Worm (Caenorhabditis elegans) whole organism, mixed stage, embryonic: ENCODE results near the gene ell-1.

ENCODE experiments used
- bed-3 ChIP-seq: fragments of 200-800 bp; sonication (Bioruptor generic); optimal IDR thresholded peaks from 3 replicates; lab custom pipeline; 2018; ENCODE audit warnings: mild to moderate bottlenecking, missing genetic modification characterization, moderate library complexity, missing compliant biosample characterization
- blmp-1 ChIP-seq: fragments of 150-350 bp; optimal IDR thresholded peaks from 2 replicates; lab custom pipeline; 2014; ENCODE audit warnings: missing biosample characterization, missing genetic modification characterization
- ceh-39 ChIP-seq: fragments of 150-350 bp; optimal IDR thresholded peaks from 2 replicates; lab custom pipeline; 2014; ENCODE audit warnings: missing biosample characterization, missing genetic modification characterization
- ceh-43 ChIP-seq: fragments of 200-800 bp; sonication (Bioruptor generic); optimal IDR thresholded peaks from 2 replicates; lab custom pipeline; 2018; ENCODE audit warnings: mild to moderate bottlenecking, missing genetic modification characterization, moderate library complexity, missing compliant biosample characterization
- ceh-83 ChIP-seq: fragments of 200-800 bp; sonication (Bioruptor generic); optimal IDR thresholded peaks from 2 replicates; lab custom pipeline; 2018; ENCODE audit warnings: mild to moderate bottlenecking, missing genetic modification characterization, missing compliant biosample characterization
- ces-1 ChIP-seq: fragments of 150-350 bp; optimal IDR thresholded peaks from 2 replicates; lab custom pipeline; 2014; ENCODE audit warnings: missing biosample characterization, missing genetic modification reagents, missing genetic modification characterization
- cnd-1 ChIP-seq: fragments of 200-800 bp; sonication (Bioruptor generic); optimal IDR thresholded peaks from 2 replicates; lab custom pipeline; 2018; ENCODE audit warnings: mild to moderate bottlenecking, missing genetic modification characterization, missing compliant biosample characterization
- drap-1 ChIP-seq: fragments of 200-800 bp; sonication (Bioruptor generic); optimal IDR thresholded peaks from 3 replicates; lab custom pipeline; 2018; ENCODE audit warnings: mild to moderate bottlenecking, missing genetic modification characterization, missing compliant biosample characterization
- elt-1 ChIP-seq: sonication (generic microtip); optimal IDR thresholded peaks from 2 replicates; lab custom pipeline; 2017; ENCODE audit warnings: missing genetic modification characterization, mild to moderate bottlenecking, missing compliant biosample characterization, antibody characterized with exemption, moderate library complexity, borderline replicate concordance; ENCODE audit not compliant: insufficient read depth
- elt-3 ChIP-seq: fragments of 150-350 bp; optimal IDR thresholded peaks from 2 replicates; lab custom pipeline; 2014; ENCODE audit warnings: missing biosample characterization, missing genetic modification characterization
- flh-1 ChIP-seq: fragments of 200-800 bp; sonication (Bioruptor generic); optimal IDR thresholded peaks from 2 replicates; lab custom pipeline; 2018; ENCODE audit warnings: mild to moderate bottlenecking, missing genetic modification characterization, moderate library complexity, missing compliant biosample characterization
- ham-2 ChIP-seq: fragments of 200-800 bp; sonication (Bioruptor generic); optimal IDR thresholded peaks from 2 replicates; lab custom pipeline; 2018; ENCODE audit warnings: mild to moderate bottlenecking, missing genetic modification characterization, missing compliant biosample characterization
- hlh-1 ChIP-seq: fragments of 150-350 bp; optimal IDR thresholded peaks from 2 replicates; lab custom pipeline; 2014; ENCODE audit warnings: missing biosample characterization, missing genetic modification reagents, missing genetic modification characterization
- lin-13 ChIP-seq: fragments of 150-350 bp; optimal IDR thresholded peaks from 2 replicates; lab custom pipeline; 2014; ENCODE audit warnings: missing biosample characterization, missing genetic modification characterization
- lin-32 ChIP-seq: fragments of 200-800 bp; sonication (Bioruptor generic); optimal IDR thresholded peaks from 2 replicates; lab custom pipeline; 2018; ENCODE audit warnings: mild to moderate bottlenecking, missing genetic modification characterization, missing compliant biosample characterization
- lsy-2 ChIP-seq: fragments of 150-350 bp; optimal IDR thresholded peaks from 2 replicates; lab custom pipeline; 2014; ENCODE audit warnings: missing biosample characterization, missing genetic modification characterization
- mab-5 ChIP-seq: fragments of 150-350 bp; optimal IDR thresholded peaks from 2 replicates; lab custom pipeline; 2014; ENCODE audit warnings: missing biosample characterization, missing genetic modification characterization
- mep-1 ChIP-seq: fragments of 150-350 bp; optimal IDR thresholded peaks from 2 replicates; lab custom pipeline; 2017; ENCODE audit warnings: missing biosample characterization, missing genetic modification reagents, missing genetic modification characterization, inconsistent platforms
- mls-2 ChIP-seq: sonication (generic microtip); optimal IDR thresholded peaks from 2 replicates; lab custom pipeline; 2016; ENCODE audit warnings: mild to moderate bottlenecking, missing genetic modification characterization, moderate library complexity, missing compliant biosample characterization
- nhr-12 ChIP-seq: fragments of 150-350 bp; optimal IDR thresholded peaks from 2 replicates; lab custom pipeline; 2014; ENCODE audit warnings: missing biosample characterization, missing genetic modification characterization
- nhr-2 ChIP-seq: fragments of 150-350 bp; optimal IDR thresholded peaks from 2 replicates; lab custom pipeline; 2014; ENCODE audit warnings: missing biosample characterization, missing genetic modification characterization
- nhr-237 ChIP-seq: fragments of 150-350 bp; optimal IDR thresholded peaks from 2 replicates; lab custom pipeline; 2014; ENCODE audit warnings: missing biosample characterization, missing genetic modification characterization
- nhr-28 ChIP-seq: fragments of 150-350 bp; optimal IDR thresholded peaks from 2 replicates; lab custom pipeline; 2014; ENCODE audit warnings: missing biosample characterization, missing genetic modification characterization
- nhr-76 ChIP-seq: sonication (generic microtip); optimal IDR thresholded peaks from 2 replicates; lab custom pipeline; 2017; ENCODE audit warnings: missing biosample characterization, missing genetic modification characterization
- pha-4 ChIP-seq: fragments of 150-350 bp; optimal IDR thresholded peaks from 2 replicates; lab custom pipeline; 2018; ENCODE audit warnings: missing biosample characterization, missing genetic modification reagents, missing genetic modification characterization
- sem-2 ChIP-seq: fragments of 200-800 bp; sonication (Bioruptor generic); optimal IDR thresholded peaks from 2 replicates; lab custom pipeline; 2018; ENCODE audit warnings: mild to moderate bottlenecking, missing genetic modification characterization, missing compliant biosample characterization
- snpc-4 ChIP-seq: fragments of 150-350 bp; optimal IDR thresholded peaks from 2 replicates; lab custom pipeline; 2014; ENCODE audit warnings: missing biosample characterization, missing genetic modification characterization
- sptf-1 ChIP-seq: sonication (generic microtip); optimal IDR thresholded peaks from 2 replicates; lab custom pipeline; 2017; ENCODE audit warnings: mild to moderate bottlenecking, missing genetic modification characterization, moderate library complexity, missing compliant biosample characterization
- tbx-8 ChIP-seq: fragments of 200-800 bp; sonication (Bioruptor generic); optimal IDR thresholded peaks from 2 replicates; lab custom pipeline; 2018; ENCODE audit warnings: mild to moderate bottlenecking, missing genetic modification characterization, moderate library complexity, missing compliant biosample characterization
- unc-120 ChIP-seq: sonication (generic microtip); optimal IDR thresholded peaks from 2 replicates; lab custom pipeline; 2017; ENCODE audit warnings: missing genetic modification characterization, missing compliant biosample characterization; ENCODE audit not compliant: poor library complexity, severe bottlenecking
- unc-39 ChIP-seq: fragments of 150-350 bp; optimal IDR thresholded peaks from 2 replicates; lab custom pipeline; 2014; ENCODE audit warnings: missing biosample characterization, missing genetic modification characterization
- unc-62 ChIP-seq: fragments of 150-350 bp; optimal IDR thresholded peaks from 2 replicates; lab custom pipeline; 2014; ENCODE audit warnings: missing biosample characterization, missing genetic modification reagents, missing genetic modification characterization
- zip-8 ChIP-seq: fragments of 150-350 bp; optimal IDR thresholded peaks from 2 replicates; lab custom pipeline; 2014; ENCODE audit warnings: missing biosample characterization, missing genetic modification characterization
- ztf-11 ChIP-seq: fragments of 150-350 bp; optimal IDR thresholded peaks from 2 replicates; lab custom pipeline; 2014; ENCODE audit warnings: missing biosample characterization, missing genetic modification characterization

The ell-1 gene

ce11 chrIV:4393942-4394460 is at the start of gene ell-1:
Gene ell-1 (plus strand): TSS chrIV:4394410.
- TF ChIP-seq lin-32 (GFP tag; lab: Kevin White, UChicago), result no peak
- TF ChIP-seq nhr-2 (tag; lab: Kevin White, UChicago), result no peak
- no peak for TF ChIP-seq ceh-83
- no peak for TF ChIP-seq unc-62 (GFP tag; lab: Kevin White, UChicago)
- no peak for TF ChIP-seq mab-5 (tag; lab: Kevin White, UChicago)
- TF ChIP-seq zip-8, result no peak
- no peak for TF ChIP-seq nhr-237 (tag; lab: Kevin White, UChicago)
- TF ChIP-seq tbx-8 (GFP tag; lab: Kevin White, UChicago), result no peak
- no peak for TF ChIP-seq ceh-39 (tag; lab: Kevin White, UChicago)
- no peak for TF ChIP-seq elt-3 (tag; lab: Kevin White, UChicago)
- TF ChIP-seq unc-39, result no peak
- TF ChIP-seq nhr-28, result no peak
- TF ChIP-seq nhr-76 (tag; lab: Kevin White, UChicago), result no peak
- no peak for TF ChIP-seq ztf-11 (tag; lab: Kevin White, UChicago)
- no peak for TF ChIP-seq bed-3 (GFP tag; lab: Kevin White, UChicago)
- TF ChIP-seq ceh-43 (GFP tag; lab: Kevin White, UChicago), result no peak

DNA sequence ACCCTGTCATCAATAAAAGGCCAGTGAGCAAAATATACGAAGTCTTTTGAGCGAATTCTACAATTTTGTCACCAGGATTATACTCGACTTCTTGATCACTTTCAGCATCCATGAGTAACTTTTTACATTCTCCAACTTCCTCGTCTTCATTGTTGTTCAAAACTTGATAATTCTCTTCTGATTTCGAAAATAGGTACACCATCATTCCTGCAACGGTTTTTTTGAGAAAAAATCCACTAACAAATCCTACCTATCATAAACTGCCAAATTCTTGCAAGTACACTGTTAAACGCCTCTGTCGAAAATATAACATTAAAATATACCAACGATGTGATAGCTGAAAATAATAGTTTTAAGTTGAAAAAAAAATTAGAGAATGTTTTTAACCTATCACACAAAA is 49.4 kb upstream of the ell-1 start:
- no peak for TF ChIP-seq lsy-2 (tag; lab: Kevin White, UChicago)
- TF ChIP-seq cnd-1 (tag; lab: Kevin White, UChicago), result no peak
- TF ChIP-seq unc-120, result no peak
- no peak for TF ChIP-seq hlh-1 (tag; lab: Kevin White, UChicago)
- TF ChIP-seq flh-1 (GFP tag; lab: Kevin White, UChicago), result no peak
- no peak for TF ChIP-seq sem-2 (GFP tag; lab: Kevin White, UChicago)
- TF ChIP-seq ceh-43 (GFP tag; lab: Kevin White, UChicago), result no peak
- no peak for TF ChIP-seq ceh-39 (tag; lab: Kevin White, UChicago)
- TF ChIP-seq nhr-76 (tag; lab: Kevin White, UChicago), result no peak
- no peak for TF ChIP-seq tbx-8 (GFP tag; lab: Kevin White, UChicago)
- no peak for TF ChIP-seq nhr-28
- no peak for TF ChIP-seq ceh-83
- no peak for TF ChIP-seq nhr-237 (tag; lab: Kevin White, UChicago)
- no peak for TF ChIP-seq elt-1 (tag; lab: Kevin White, UChicago)
- TF ChIP-seq pha-4 (tag; lab: Kevin White, UChicago), result no peak
- TF ChIP-seq lin-13 (tag; lab: Kevin White, UChicago), result no peak
- TF ChIP-seq drap-1 (GFP tag; lab: Kevin White, UChicago), result no peak
- TF ChIP-seq zip-8, result no peak
- no peak for TF ChIP-seq nhr-2 (tag; lab: Kevin White, UChicago)
- no peak for TF ChIP-seq snpc-4 (tag; lab: Kevin White, UChicago)

ce11 chrIV:4346512-4346911 is 47.7 kb upstream of the ell-1 start, which contains the start of gene oac-52:
Gene oac-52 (minus strand): TSS chrIV:4346612.
- TF ChIP-seq unc-62 (GFP tag; lab: Kevin White, UChicago), result no peak
- no peak for TF ChIP-seq hlh-1 (tag; lab: Kevin White, UChicago)
- TF ChIP-seq ceh-83, result no peak
- no peak for TF ChIP-seq lin-32 (GFP tag; lab: Kevin White, UChicago)
- no peak for TF ChIP-seq unc-120
- TF ChIP-seq sptf-1 (tag; lab: Kevin White, UChicago), result no peak
- TF ChIP-seq drap-1 (GFP tag; lab: Kevin White, UChicago), result no peak
- no peak for TF ChIP-seq blmp-1 (tag; lab: Kevin White, UChicago)
- no peak for TF ChIP-seq snpc-4 (tag; lab: Kevin White, UChicago)
- TF ChIP-seq lsy-2 (tag; lab: Kevin White, UChicago), result no peak
- no peak for TF ChIP-seq sem-2 (GFP tag; lab: Kevin White, UChicago)

- TF ChIP-seq ces-1 (GFP tag; lab: Kevin White, UChicago), result no peak
- no peak for TF ChIP-seq cnd-1 (tag; lab: Kevin White, UChicago)
- TF ChIP-seq nhr-28, result no peak
- TF ChIP-seq nhr-2 (tag; lab: Kevin White, UChicago), result no peak
- TF ChIP-seq unc-120, result no peak
- TF ChIP-seq nhr-12 (tag; lab: Kevin White, UChicago), result no peak
- TF ChIP-seq ceh-43 (GFP tag; lab: Kevin White, UChicago), result no peak
- no peak for TF ChIP-seq bed-3 (GFP tag; lab: Kevin White, UChicago)
- no peak for TF ChIP-seq sem-2 (GFP tag; lab: Kevin White, UChicago)
- no peak for TF ChIP-seq ham-2 (GFP tag; lab: Kevin White, UChicago)
- no peak for TF ChIP-seq tbx-8 (GFP tag; lab: Kevin White, UChicago)
- no peak for TF ChIP-seq unc-39
- no peak for TF ChIP-seq elt-3 (tag; lab: Kevin White, UChicago)
- TF ChIP-seq zip-8, result no peak
- no peak for TF ChIP-seq hlh-1 (tag; lab: Kevin White, UChicago)
- TF ChIP-seq lin-13 (tag; lab: Kevin White, UChicago), result no peak
- TF ChIP-seq blmp-1 (tag; lab: Kevin White, UChicago), result no peak
- TF ChIP-seq ceh-39 (tag; lab: Kevin White, UChicago), result no peak
- TF ChIP-seq mls-2, result no peak
- TF ChIP-seq mep-1 (tag; lab: Kevin White, UChicago), result no peak
Measured at ce11 chrIV:4347578-4348003, 46.6 kb upstream of the ell-1 start.
